Worm (Caenorhabditis elegans) whole organism, L1 larva: Measurements from ENCODE around the gene F13D12.5.

Source experiments
- C34B4.2 ChIP-seq: sonication (generic microtip); optimal IDR thresholded peaks from 2 replicates; lab custom pipeline; 2017; ENCODE audit warnings: mild to moderate bottlenecking, missing genetic modification characterization, missing compliant biosample characterization
- F16B12.6 ChIP-seq: fragments of 150-350 bp; optimal IDR thresholded peaks from 2 replicates; lab custom pipeline; 2014; ENCODE audit warnings: missing biosample characterization, missing genetic modification characterization
- aly-2 ChIP-seq: fragments of 150-350 bp; optimal IDR thresholded peaks from 2 replicates; lab custom pipeline; 2014; ENCODE audit warnings: missing biosample characterization, missing genetic modification characterization
- blmp-1 ChIP-seq: fragments of 150-350 bp; optimal IDR thresholded peaks from 2 replicates; lab custom pipeline; 2014; ENCODE audit warnings: missing biosample characterization, missing genetic modification characterization
- ceh-8 ChIP-seq: fragments of 200-800 bp; sonication (Bioruptor generic); optimal IDR thresholded peaks from 2 replicates; lab custom pipeline; 2018; ENCODE audit warnings: mild to moderate bottlenecking, missing genetic modification characterization, moderate library complexity, missing compliant biosample characterization
- efl-1 ChIP-seq, 4 experiments: fragments of 150-350 bp; optimal IDR thresholded peaks in 3 of 4; peaks in 1 of 4; 1 replicate in 1 of 4; 2 replicates in 3 of 4; lab custom pipeline; 2014; ENCODE audit warnings: missing biosample characterization in 2 of 4, missing genetic modification characterization in 2 of 4, missing genetic modification reagents in 2 of 4
- efl-3 ChIP-seq: fragments of 200-800 bp; sonication (Bioruptor generic); optimal IDR thresholded peaks from 2 replicates; lab custom pipeline; 2018; ENCODE audit warnings: mild to moderate bottlenecking, missing genetic modification characterization, missing compliant biosample characterization
- elt-3 ChIP-seq, 6 experiments: fragments of 150-350 bp in 1 of 6; sonication (generic microtip); optimal IDR thresholded peaks; 2 replicates each; lab custom pipeline; 2017 to 2018; ENCODE audit warnings: missing biosample characterization in 6 of 6, missing genetic modification characterization in 6 of 6, inconsistent platforms in 1 of 6
- ets-5 ChIP-seq: fragments of 200-800 bp; sonication (Bioruptor generic); IDR thresholded peaks from 2 replicates; pipeline ENCODE4 v1.3.6; 2022; ENCODE audit warnings: missing genetic modification characterization, missing compliant biosample characterization
- fkh-10 ChIP-seq: sonication (generic microtip); optimal IDR thresholded peaks from 2 replicates; lab custom pipeline; 2017; ENCODE audit warnings: missing biosample characterization, missing genetic modification reagents, missing genetic modification characterization
- fkh-8 ChIP-seq: sonication (generic microtip); optimal IDR thresholded peaks from 2 replicates; lab custom pipeline; 2016; ENCODE audit warnings: mild to moderate bottlenecking, missing genetic modification characterization, missing compliant biosample characterization
- fos-1 ChIP-seq: fragments of 150-350 bp; optimal IDR thresholded peaks from 2 replicates; lab custom pipeline; 2014; ENCODE audit warnings: missing biosample characterization, missing genetic modification characterization
- hpl-2 ChIP-seq: fragments of 150-350 bp; optimal IDR thresholded peaks from 2 replicates; lab custom pipeline; 2014; ENCODE audit warnings: missing biosample characterization, missing genetic modification reagents, missing genetic modification characterization
- irx-1 ChIP-seq: sonication (generic microtip); optimal IDR thresholded peaks from 2 replicates; lab custom pipeline; 2016; ENCODE audit warnings: missing genetic modification characterization, missing compliant biosample characterization
- isw-1 ChIP-seq: fragments of 200-800 bp; sonication (Bioruptor generic); IDR thresholded peaks from 2 replicates; pipeline ENCODE4 v1.3.6; 2022; ENCODE audit warnings: missing genetic modification characterization, missing compliant biosample characterization
- lin-14 ChIP-seq: fragments of 200-800 bp; sonication (Bioruptor generic); optimal IDR thresholded peaks from 2 replicates; lab custom pipeline; 2018; ENCODE audit warnings: mild to moderate bottlenecking, missing genetic modification characterization, moderate library complexity, missing compliant biosample characterization
- lin-15B ChIP-seq: fragments of 150-350 bp; sonication (generic microtip); optimal IDR thresholded peaks from 3 replicates; lab custom pipeline; 2014; ENCODE audit warnings: missing biosample characterization, missing genetic modification characterization
- lsy-2 ChIP-seq, 2 experiments: fragments of 150-350 bp; optimal IDR thresholded peaks; 2 replicates each; lab custom pipeline; 2014; ENCODE audit warnings: missing biosample characterization in 2 of 2, missing genetic modification characterization in 2 of 2
- mab-9 ChIP-seq: fragments of 200-800 bp; sonication (Bioruptor generic); IDR thresholded peaks from 2 replicates; pipeline ENCODE4 v1.3.6; 2022; ENCODE audit warnings: missing genetic modification reagents, missing genetic modification characterization, missing compliant biosample characterization
- mdl-1 ChIP-seq, 2 experiments: fragments of 150-350 bp; optimal IDR thresholded peaks; 2 replicates each; lab custom pipeline; 2014 to 2017; ENCODE audit warnings: missing biosample characterization in 2 of 2, missing genetic modification characterization in 2 of 2, inconsistent platforms in 1 of 2
- mef-2 ChIP-seq: fragments of 150-350 bp; optimal IDR thresholded peaks from 2 replicates; lab custom pipeline; 2014; ENCODE audit warnings: missing biosample characterization, missing genetic modification characterization
- mep-1 ChIP-seq: fragments of 150-350 bp; optimal IDR thresholded peaks from 2 replicates; lab custom pipeline; 2014; ENCODE audit warnings: missing biosample characterization, missing genetic modification characterization
- nhr-12 ChIP-seq: sonication (generic microtip); optimal IDR thresholded peaks from 2 replicates; lab custom pipeline; 2017; ENCODE audit warnings: missing biosample characterization, missing genetic modification characterization
- nhr-28 ChIP-seq: fragments of 150-350 bp; optimal IDR thresholded peaks from 2 replicates; lab custom pipeline; 2014; ENCODE audit warnings: missing biosample characterization, missing genetic modification characterization
- nhr-47 ChIP-seq: sonication (generic microtip); optimal IDR thresholded peaks from 2 replicates; lab custom pipeline; 2016; ENCODE audit warnings: mild to moderate bottlenecking, missing genetic modification characterization, moderate library complexity, missing compliant biosample characterization
- nhr-85 ChIP-seq: sonication (generic microtip); peaks from one replicate; lab custom pipeline; 2016; ENCODE audit warnings: missing genetic modification characterization, inconsistent platforms, missing compliant biosample characterization
- pag-3 ChIP-seq: sonication (generic microtip); optimal IDR thresholded peaks from 2 replicates; lab custom pipeline; 2017; ENCODE audit warnings: missing genetic modification characterization, mild to moderate bottlenecking, missing compliant biosample characterization, antibody characterized with exemption, borderline replicate concordance; ENCODE audit not compliant: insufficient read depth
- pax-3 ChIP-seq: fragments of 200-800 bp; sonication (Bioruptor generic); optimal IDR thresholded peaks from 2 replicates; lab custom pipeline; 2018; ENCODE audit warnings: mild to moderate bottlenecking, missing genetic modification characterization, moderate library complexity, missing compliant biosample characterization
- pqm-1 ChIP-seq: sonication (generic microtip); optimal IDR thresholded peaks from 3 replicates; lab custom pipeline; 2017; ENCODE audit warnings: missing biosample characterization, missing genetic modification characterization
- rnt-1 ChIP-seq: sonication (generic microtip); optimal IDR thresholded peaks from 2 replicates; lab custom pipeline; 2016; ENCODE audit warnings: mild to moderate bottlenecking, missing genetic modification characterization, moderate library complexity, missing compliant biosample characterization
- snpc-4 ChIP-seq: fragments of 150-350 bp; optimal IDR thresholded peaks from 2 replicates; lab custom pipeline; 2014; ENCODE audit warnings: missing biosample characterization, missing genetic modification characterization
- snu-23 ChIP-seq: sonication (generic microtip); optimal IDR thresholded peaks from 2 replicates; lab custom pipeline; 2016; ENCODE audit warnings: missing genetic modification characterization, missing compliant biosample characterization
- sox-4 ChIP-seq: sonication (generic microtip); optimal IDR thresholded peaks from 2 replicates; lab custom pipeline; 2016; ENCODE audit warnings: missing genetic modification characterization, missing compliant biosample characterization
- sup-37 ChIP-seq: fragments of 200-800 bp; sonication (Bioruptor generic); optimal IDR thresholded peaks from 2 replicates; lab custom pipeline; 2018; ENCODE audit warnings: mild to moderate bottlenecking, missing genetic modification characterization, missing compliant biosample characterization
- tbx-2 ChIP-seq: sonication (generic microtip); optimal IDR thresholded peaks from 2 replicates; lab custom pipeline; 2016; ENCODE audit warnings: missing genetic modification characterization, missing compliant biosample characterization
- tlp-1 ChIP-seq: fragments of 150-350 bp; optimal IDR thresholded peaks from 2 replicates; lab custom pipeline; 2014; ENCODE audit warnings: missing biosample characterization, missing genetic modification characterization
- unc-98 ChIP-seq: fragments of 200-800 bp; sonication (Bioruptor generic); IDR thresholded peaks from 2 replicates; pipeline ENCODE4 v1.3.6; 2022; ENCODE audit warnings: missing genetic modification characterization, missing compliant biosample characterization
- xbp-1 ChIP-seq: sonication (generic microtip); optimal IDR thresholded peaks from 2 replicates; lab custom pipeline; 2016; ENCODE audit warnings: missing genetic modification characterization, missing compliant biosample characterization
- zag-1 ChIP-seq: fragments of 150-350 bp; optimal IDR thresholded peaks from 2 replicates; lab custom pipeline; 2014; ENCODE audit warnings: missing biosample characterization, missing genetic modification characterization
- zip-4 ChIP-seq: fragments of 200-800 bp; sonication (Bioruptor generic); optimal IDR thresholded peaks from 2 replicates; lab custom pipeline; 2018; ENCODE audit warnings: mild to moderate bottlenecking, missing genetic modification characterization, moderate library complexity, missing compliant biosample characterization

The F13D12.5 gene

DNA sequence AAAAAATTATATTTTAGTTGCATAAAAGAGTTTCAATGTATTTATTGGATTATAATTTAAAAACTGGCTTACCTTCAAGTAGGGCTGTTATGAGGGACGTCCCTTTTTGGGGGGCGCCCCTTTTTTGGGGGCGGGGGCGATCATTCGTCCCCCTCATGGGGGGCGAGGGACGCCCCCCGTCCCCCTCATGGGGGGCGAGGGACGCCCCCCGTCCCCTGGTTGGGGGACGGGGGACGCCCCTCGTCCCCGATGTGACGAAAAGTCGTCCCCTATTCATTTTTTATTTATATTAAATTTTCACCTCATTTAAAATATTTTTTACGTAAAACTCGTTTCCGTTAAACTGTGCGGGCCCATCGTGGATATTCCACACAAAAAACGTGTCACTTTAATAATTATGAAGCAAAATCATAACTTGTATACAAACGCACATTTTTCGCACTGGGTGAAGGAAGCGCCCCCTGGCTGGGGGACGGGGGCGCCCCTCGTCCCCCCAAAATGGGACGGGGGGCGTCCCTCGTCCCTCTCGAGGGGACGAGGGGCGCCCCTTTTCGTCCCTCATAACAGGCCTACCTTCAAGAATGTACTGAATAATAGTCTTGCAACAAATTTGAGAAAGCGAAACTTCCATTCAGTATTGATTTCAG is 39.0 kb downstream of the F13D12.5 start:
- TF ChIP-seq ceh-8 (GFP tag; lab: Kevin White, UChicago), result peak; percentile 75
- no peak for TF ChIP-seq pax-3 (tag; lab: Kevin White, UChicago)
- TF ChIP-seq, all 84 proteins: peak for 1

DNA sequence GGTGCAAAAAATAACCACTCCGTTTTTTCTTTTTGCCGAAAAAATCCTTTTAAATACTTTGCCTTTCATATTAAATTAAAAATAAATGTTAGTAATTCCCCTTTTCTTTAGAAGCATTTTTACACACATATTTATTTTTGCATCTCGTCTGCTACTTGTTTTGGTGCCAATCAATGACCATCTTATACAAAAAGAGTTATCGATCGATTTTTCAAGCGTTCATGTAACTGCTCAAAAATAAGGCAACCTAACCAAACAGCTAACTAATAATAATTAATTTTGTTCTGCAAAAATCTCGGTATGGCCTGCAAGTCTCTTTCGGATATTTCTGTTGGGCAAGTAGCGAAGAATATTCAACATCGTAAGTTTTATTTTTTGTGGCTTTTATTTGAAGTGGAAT is 39.9 kb downstream of the F13D12.5 start, which contains the start of gene F44E5.2:
TSS of gene F44E5.2 (plus strand) at position 301 of the 400 bp plus-strand sequence.
- TF ChIP-seq pag-3 (tag; lab: Kevin White, UChicago), result no peak

- TF ChIP-seq efl-1 (optimal IDR thresholded peaks at IDR 0.05; lab: Kevin White, UChicago) (no peak), efl-1 (GFP tag; optimal IDR thresholded peaks at IDR 0.05 in 1 of 2; lab: Kevin White, UChicago) (peak in 1 of 2 experiments; percentile 76), mab-9 (GFP tag; lab: Robert Waterston, UW) (no peak), rnt-1 (tag; lab: Kevin White, UChicago) (no peak)
Observed at ce11 chrII:11772364-11772763, 45.8 kb downstream of the F13D12.5 start, which contains the start of gene F44E5.15. TSS of gene F44E5.15 (plus strand) at chrII:11772664.

DNA sequence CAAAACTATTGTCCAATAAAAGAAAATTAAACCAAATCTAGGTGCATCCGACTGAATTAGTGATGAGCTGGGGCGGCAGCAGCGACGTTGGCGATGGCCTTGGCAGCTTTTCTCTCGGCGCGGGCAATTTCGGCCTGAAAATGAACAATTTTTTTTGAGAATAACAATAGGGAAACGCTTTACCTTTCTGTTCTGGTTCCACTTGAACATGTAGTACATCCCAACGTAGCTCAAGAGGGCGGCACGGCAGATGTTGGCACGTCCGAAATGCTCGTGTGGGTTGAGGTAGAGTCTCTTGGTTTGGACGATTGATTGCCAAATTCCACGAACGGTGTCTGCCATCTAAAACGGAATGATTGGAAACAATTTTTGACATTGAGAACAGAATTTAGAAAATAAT is 47.6 kb downstream of the F13D12.5 start, which contains the start of gene F44E5.1:
TSS of gene F44E5.1 (minus strand) at position 342 of the 400 bp plus-strand sequence.
- TF ChIP-seq irx-1 (tag; lab: Kevin White, UChicago) (no peak), mef-2 (tag; lab: Kevin White, UChicago) (no peak), sup-37 (GFP tag; lab: Kevin White, UChicago) (no peak), efl-1 (optimal IDR thresholded peaks at IDR 0.05; lab: Kevin White, UChicago) (no peak), efl-1 (GFP tag; optimal IDR thresholded peaks at IDR 0.05 in 1 of 2; lab: Kevin White, UChicago) (peak in 1 of 2 experiments; percentile 92), fos-1 (tag; lab: Kevin White, UChicago) (no peak), nhr-85 (tag; lab: Kevin White, UChicago) (peak; percentile 18), zag-1 (tag; lab: Kevin White, UChicago) (no peak), nhr-47 (no peak)

DNA sequence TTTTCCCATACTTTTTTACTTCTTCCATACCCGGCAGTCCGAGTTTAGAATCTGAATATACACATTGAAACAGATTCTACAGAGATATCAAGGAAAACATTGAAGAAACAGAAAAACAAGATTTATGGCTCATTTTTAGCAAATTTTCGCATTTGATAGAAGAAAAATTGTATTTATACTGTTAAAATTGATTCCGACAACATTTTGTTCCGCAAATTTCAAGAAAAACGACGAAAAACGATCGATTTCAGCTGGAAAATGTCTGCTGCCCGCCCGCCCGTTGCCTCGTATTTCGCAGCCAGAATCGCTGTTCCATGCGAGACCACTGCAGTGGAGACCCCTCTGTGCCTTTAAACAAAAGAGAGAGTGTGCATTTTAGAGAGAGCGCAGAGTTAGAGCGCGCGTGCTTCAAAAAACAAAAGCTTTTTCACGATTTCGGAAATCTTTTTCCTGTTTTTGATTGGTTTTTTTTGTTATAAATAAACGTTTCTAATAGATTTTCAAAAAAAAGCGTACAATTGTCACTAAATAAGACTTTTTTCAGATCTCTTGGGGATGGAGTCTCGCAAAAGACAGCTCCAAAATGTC is 51.4 kb downstream of the F13D12.5 start, which contains the start of the genes patr-1 and dna-2:
TSS of gene patr-1 (minus strand) at position 51 of the 588 bp plus-strand sequence.
TSS of gene dna-2 (plus strand) at position 538 of the 588 bp plus-strand sequence.
- TF ChIP-seq aly-2 (tag; lab: Kevin White, UChicago) (no peak), lin-15B (peak; percentile 31), tbx-2 (peak; percentile 61), pqm-1 (tag; lab: Kevin White, UChicago) (no peak), mab-9 (GFP tag; lab: Robert Waterston, UW) (no peak), hpl-2 (GFP tag; lab: Kevin White, UChicago) (no peak), C34B4.2 (tag; lab: Kevin White, UChicago) (no peak), rnt-1 (tag; lab: Kevin White, UChicago) (peak; percentile 79), F16B12.6 (tag; lab: Kevin White, UChicago) (peak; percentile 37), lin-14 (peak; percentile 57), xbp-1 (peak; percentile 41), unc-98 (GFP tag; lab: Robert Waterston, UW) (no peak), nhr-12 (tag; lab: Kevin White, UChicago) (no peak), fos-1 (tag; lab: Kevin White, UChicago) (peak; percentile 53), snpc-4 (peak; percentile 16), pag-3 (tag; lab: Kevin White, UChicago) (no peak), mdl-1 (tag; optimal IDR thresholded peaks at IDR 0.05; lab: Kevin White, UChicago) (peak in 1 of 2 experiments; percentile 71), elt-3 (tag; optimal IDR thresholded peaks at IDR 0.05; lab: Kevin White, UChicago) (peak in 1 of 6 experiments; percentile 18), nhr-28 (tag; lab: Kevin White, UChicago) (no peak), blmp-1 (tag; lab: Kevin White, UChicago) (peak; percentile 52), fkh-10 (no peak), tlp-1 (tag; lab: Kevin White, UChicago) (no peak), lsy-2 (tag; optimal IDR thresholded peaks at IDR 0.05; lab: Kevin White, UChicago) (peak; percentile 80 to 86), sox-4 (no peak), efl-1 (optimal IDR thresholded peaks at IDR 0.05; lab: Kevin White, UChicago) (peak; percentile 81 to 93), efl-1 (GFP tag; optimal IDR thresholded peaks at IDR 0.05 in 1 of 2; lab: Kevin White, UChicago) (peak; percentile 92 to 99), mep-1 (tag; lab: Kevin White, UChicago) (peak; percentile 69), zip-4 (no peak), ets-5 (no peak), ceh-8 (GFP tag; lab: Kevin White, UChicago) (no peak), fkh-8 (tag; lab: Kevin White, UChicago) (peak; percentile 21), snu-23 (GFP tag; lab: Kevin White, UChicago) (peak; percentile 55), mef-2 (tag; lab: Kevin White, UChicago) (peak; percentile 25), isw-1 (GFP tag; lab: Robert Waterston, UW) (peak; percentile 67), efl-3 (no peak)
